Fruit fly (Drosophila melanogaster) whole organism, prepupa: ENCODE measurements around the gene CG15880.
A peak's percentile ranks its signal among the peaks of the same experiment; 100 is the strongest.

ENCODE experiments used
- CG10631 ChIP-seq: fragments of 200-800 bp; sonication (Bioruptor generic); optimal IDR thresholded peaks from 2 replicates; lab custom pipeline; 2016; ENCODE audit warnings: missing biosample characterization, missing genetic modification characterization
- CG10669 ChIP-seq: fragments of 200-800 bp; sonication (Bioruptor generic); optimal IDR thresholded peaks from 3 replicates; lab custom pipeline; 2018; ENCODE audit warnings: missing biosample characterization, mild to moderate bottlenecking, missing genetic modification characterization, moderate library complexity
- CG11294 ChIP-seq: fragments of 200-800 bp; sonication (Bioruptor generic); IDR thresholded peaks from 2 replicates; pipeline ENCODE4 v1.3.6; 2022; ENCODE audit warnings: missing biosample characterization, missing genetic modification characterization
- CG11902 ChIP-seq: fragments of 200-800 bp; sonication (Bioruptor generic); optimal IDR thresholded peaks from 3 replicates; lab custom pipeline; 2016; ENCODE audit warnings: missing biosample characterization, missing genetic modification characterization
- CG1621 ChIP-seq: fragments of 200-800 bp; sonication (Bioruptor generic); optimal IDR thresholded peaks from 3 replicates; lab custom pipeline; 2018; ENCODE audit warnings: missing biosample characterization, mild to moderate bottlenecking, missing genetic modification characterization
- CG31627 ChIP-seq: fragments of 200-800 bp; sonication (Bioruptor generic); optimal IDR thresholded peaks from 3 replicates; lab custom pipeline; 2016; ENCODE audit warnings: missing biosample characterization, missing genetic modification characterization
- CG32006 ChIP-seq: fragments of 200-800 bp; sonication (Bioruptor generic); optimal IDR thresholded peaks from 3 replicates; lab custom pipeline; 2017; ENCODE audit warnings: missing biosample characterization, mild to moderate bottlenecking, missing genetic modification characterization
- CG34406 ChIP-seq: fragments of 200-800 bp; sonication (Bioruptor generic); optimal IDR thresholded peaks from 3 replicates; lab custom pipeline; 2016; ENCODE audit warnings: missing biosample characterization, missing genetic modification characterization
- CG3919 ChIP-seq: fragments of 200-800 bp; sonication (Bioruptor generic); optimal IDR thresholded peaks from 3 replicates; lab custom pipeline; 2016; ENCODE audit warnings: missing biosample characterization, missing genetic modification characterization
- CG6163 ChIP-seq: fragments of 200-800 bp; sonication (Bioruptor generic); IDR thresholded peaks from 3 replicates; pipeline ENCODE4 v1.3.6; 2022; ENCODE audit warnings: missing biosample characterization, missing genetic modification characterization
- CG6276 ChIP-seq: fragments of 200-800 bp; sonication (Bioruptor generic); optimal IDR thresholded peaks from 2 replicates; lab custom pipeline; 2017; ENCODE audit warnings: missing biosample characterization, mild to moderate bottlenecking, missing genetic modification characterization
- CG6792 ChIP-seq: fragments of 200-800 bp; sonication (Bioruptor generic); optimal IDR thresholded peaks from 3 replicates; lab custom pipeline; 2016; ENCODE audit warnings: missing biosample characterization, missing genetic modification characterization
- CG6808 ChIP-seq: fragments of 200-800 bp; sonication (Bioruptor generic); optimal IDR thresholded peaks from 3 replicates; lab custom pipeline; 2017; ENCODE audit warnings: missing biosample characterization, missing genetic modification characterization, mild to moderate bottlenecking, moderate library complexity, missing genetic modification reagents
- CG6854 ChIP-seq: fragments of 200-800 bp; sonication (Bioruptor generic); optimal IDR thresholded peaks from 2 replicates; lab custom pipeline; 2017; ENCODE audit warnings: missing biosample characterization, mild to moderate bottlenecking, missing genetic modification characterization
- CG8119 ChIP-seq: fragments of 200-800 bp; sonication (Bioruptor generic); IDR thresholded peaks from 3 replicates; pipeline ENCODE4 v1.3.6; 2022; ENCODE audit warnings: missing biosample characterization, missing genetic modification characterization
- CG8319 ChIP-seq: fragments of 200-800 bp; sonication (Bioruptor generic); optimal IDR thresholded peaks from 3 replicates; lab custom pipeline; 2016; ENCODE audit warnings: missing biosample characterization, missing genetic modification characterization
- CG9139 ChIP-seq: fragments of 200-800 bp; sonication (Bioruptor generic); optimal IDR thresholded peaks from 3 replicates; lab custom pipeline; 2017; ENCODE audit warnings: missing biosample characterization, mild to moderate bottlenecking, missing genetic modification characterization
- Eip75B ChIP-seq: fragments of 200-800 bp; sonication (Bioruptor generic); optimal IDR thresholded peaks from 3 replicates; lab custom pipeline; 2016; ENCODE audit warnings: missing biosample characterization, missing genetic modification characterization
- Eip93F ChIP-seq: fragments of 200-800 bp; sonication (Bioruptor generic); optimal IDR thresholded peaks from 2 replicates; lab custom pipeline; 2016; ENCODE audit warnings: missing biosample characterization, mild to moderate bottlenecking, missing genetic modification characterization
- Ets21C ChIP-seq: fragments of 200-800 bp; sonication (Bioruptor generic); optimal IDR thresholded peaks from 3 replicates; lab custom pipeline; 2016; ENCODE audit warnings: missing biosample characterization, missing genetic modification characterization
- Ets96B ChIP-seq: fragments of 200-800 bp; optimal IDR thresholded peaks from 2 replicates; lab custom pipeline; 2019; ENCODE audit warnings: missing biosample characterization, mild to moderate bottlenecking, missing genetic modification characterization, moderate library complexity
- Gug ChIP-seq: fragments of 200-800 bp; sonication (Bioruptor generic); IDR thresholded peaks from 2 replicates; pipeline ENCODE4 v1.3.6; 2022; ENCODE audit warnings: missing biosample characterization, missing genetic modification characterization
- Hr38 ChIP-seq: sonication (Bioruptor generic); optimal IDR thresholded peaks from 2 replicates; lab custom pipeline; 2016; ENCODE audit warnings: missing biosample characterization, missing genetic modification characterization
- Hr39 ChIP-seq: fragments of 200-800 bp; sonication (Bioruptor generic); optimal IDR thresholded peaks from 2 replicates; lab custom pipeline; 2016; ENCODE audit warnings: missing biosample characterization, missing genetic modification characterization
- Hr4 ChIP-seq: fragments of 200-800 bp; sonication (Bioruptor generic); optimal IDR thresholded peaks from 3 replicates; lab custom pipeline; 2016; ENCODE audit warnings: missing biosample characterization, missing genetic modification characterization
- Met ChIP-seq: fragments of 200-800 bp; sonication (Bioruptor generic); optimal IDR thresholded peaks from 3 replicates; lab custom pipeline; 2016; ENCODE audit warnings: missing biosample characterization, missing genetic modification characterization
- OdsH ChIP-seq: fragments of 200-800 bp; sonication (Bioruptor generic); optimal IDR thresholded peaks from 3 replicates; lab custom pipeline; 2016; ENCODE audit warnings: missing biosample characterization, missing genetic modification characterization
- Smox ChIP-seq: fragments of 200-800 bp; sonication (Bioruptor generic); optimal IDR thresholded peaks from 3 replicates; lab custom pipeline; 2016; ENCODE audit warnings: missing biosample characterization, missing genetic modification characterization
- Sox102F ChIP-seq: fragments of 200-800 bp; sonication (Bioruptor generic); optimal IDR thresholded peaks from 2 replicates; lab custom pipeline; 2016; ENCODE audit warnings: missing biosample characterization, mild to moderate bottlenecking, missing genetic modification characterization
- Sox14 ChIP-seq: fragments of 200-800 bp; sonication (Bioruptor generic); optimal IDR thresholded peaks from 3 replicates; lab custom pipeline; 2016; ENCODE audit warnings: missing biosample characterization, missing genetic modification characterization
- Sox15 ChIP-seq: fragments of 200-800 bp; sonication (Bioruptor generic); optimal IDR thresholded peaks from 3 replicates; lab custom pipeline; 2016; ENCODE audit warnings: missing biosample characterization, missing genetic modification characterization
- cyc ChIP-seq: fragments of 200-800 bp; sonication (Bioruptor generic); optimal IDR thresholded peaks from 3 replicates; lab custom pipeline; 2016; ENCODE audit warnings: missing biosample characterization, missing genetic modification characterization
- dac ChIP-seq: fragments of 200-800 bp; sonication (Bioruptor generic); optimal IDR thresholded peaks from 2 replicates; lab custom pipeline; 2017; ENCODE audit warnings: missing biosample characterization, mild to moderate bottlenecking, missing genetic modification characterization
- esn ChIP-seq: fragments of 200-800 bp; sonication (Bioruptor generic); optimal IDR thresholded peaks from 2 replicates; lab custom pipeline; 2016; ENCODE audit warnings: missing biosample characterization, mild to moderate bottlenecking, missing genetic modification characterization, moderate library complexity
- fd59A ChIP-seq: fragments of 200-800 bp; sonication (Bioruptor generic); optimal IDR thresholded peaks from 2 replicates; lab custom pipeline; 2017; ENCODE audit warnings: missing biosample characterization, mild to moderate bottlenecking, missing genetic modification characterization, missing genetic modification reagents
- fd85E ChIP-seq: fragments of 200-800 bp; sonication (Bioruptor generic); optimal IDR thresholded peaks from 3 replicates; lab custom pipeline; 2016; ENCODE audit warnings: missing biosample characterization, missing genetic modification characterization
- fkh ChIP-seq: fragments of 200-800 bp; sonication (Bioruptor generic); optimal IDR thresholded peaks from 3 replicates; lab custom pipeline; 2017; ENCODE audit warnings: missing biosample characterization, mild to moderate bottlenecking, missing genetic modification characterization, moderate library complexity
- lz ChIP-seq: fragments of 200-800 bp; sonication (Bioruptor generic); optimal IDR thresholded peaks from 3 replicates; lab custom pipeline; 2016; ENCODE audit warnings: missing biosample characterization, missing genetic modification characterization
- net ChIP-seq: fragments of 200-800 bp; sonication (Bioruptor generic); optimal IDR thresholded peaks from 3 replicates; lab custom pipeline; 2016; ENCODE audit warnings: missing biosample characterization, missing genetic modification characterization
- pdm3 ChIP-seq: fragments of 200-800 bp; sonication (Bioruptor generic); optimal IDR thresholded peaks from 3 replicates; lab custom pipeline; 2016; ENCODE audit warnings: missing biosample characterization, missing genetic modification characterization
- salr ChIP-seq, 2 experiments: fragments of 200-800 bp; sonication (Bioruptor generic); optimal IDR thresholded peaks; 3 replicates each; lab custom pipeline; 2016 to 2018; ENCODE audit warnings: missing biosample characterization in 2 of 2, missing genetic modification characterization in 2 of 2, mild to moderate bottlenecking in 1 of 2
- spab ChIP-seq: fragments of 200-800 bp; sonication (Bioruptor generic); optimal IDR thresholded peaks from 2 replicates; lab custom pipeline; 2017; ENCODE audit warnings: missing biosample characterization, mild to moderate bottlenecking, missing genetic modification characterization, missing genetic modification reagents
- ss ChIP-seq, 2 experiments: fragments of 200-800 bp; sonication (Bioruptor generic); optimal IDR thresholded peaks; 2 replicates in 1 of 2; 3 replicates in 1 of 2; lab custom pipeline; 2017 to 2018; ENCODE audit warnings: mild to moderate bottlenecking in 2 of 2, missing biosample characterization in 2 of 2, missing genetic modification characterization in 2 of 2, moderate library complexity in 1 of 2
- svp ChIP-seq: fragments of 200-800 bp; sonication (Bioruptor generic); peaks from one replicate; lab custom pipeline; 2016; ENCODE audit warnings: missing biosample characterization, missing genetic modification characterization
- topi ChIP-seq: fragments of 200-800 bp; sonication (Bioruptor generic); optimal IDR thresholded peaks from 3 replicates; lab custom pipeline; 2016; ENCODE audit warnings: missing biosample characterization, missing genetic modification characterization
- vri ChIP-seq: fragments of 200-800 bp; sonication (Bioruptor generic); optimal IDR thresholded peaks from 3 replicates; lab custom pipeline; 2016; ENCODE audit warnings: missing biosample characterization, mild to moderate bottlenecking, missing genetic modification characterization

Gene CG15880

dm6 chr2L:847988-848622, 30.4 kb upstream of the CG15880 start (continued):
- TF ChIP-seq CG6276 (GFP tag; lab: Kevin White, UChicago) (peak; percentile 6), CG9139 (GFP tag; lab: Kevin White, UChicago) (peak; percentile 16), lz (GFP tag; lab: Kevin White, UChicago) (peak; percentile 88), Eip75B (peak; percentile 86), OdsH (peak; percentile 69), Ets21C (GFP tag; lab: Kevin White, UChicago) (peak; percentile 78), CG8119 (no peak), Hr4 (GFP tag; lab: Kevin White, UChicago) (peak; percentile 49), CG31627 (peak; percentile 87), Hr38 (GFP tag; lab: Kevin White, UChicago) (no peak), net (GFP tag; lab: Kevin White, UChicago) (peak; percentile 64), CG6163 (GFP tag; lab: Robert Waterston, UW) (peak; percentile 87), Sox102F (GFP tag; lab: Kevin White, UChicago) (peak; percentile 91), Sox15 (GFP tag; lab: Kevin White, UChicago) (peak; percentile 53), Met (GFP tag; lab: Kevin White, UChicago) (peak; percentile 90), CG6854 (peak; percentile 57), svp (GFP tag; lab: Kevin White, UChicago) (peak; percentile 90), cyc (peak; percentile 88), fkh (GFP tag; lab: Kevin White, UChicago) (no peak), CG8319 (GFP tag; lab: Kevin White, UChicago) (peak; percentile 44), Gug (peak; percentile 36; the same call in 1 of the 2 replicates), Smox (peak; percentile 82)

dm6 chr2L:847189-847987, 29.6 kb upstream of the CG15880 start:
- TF ChIP-seq pdm3 (peak; percentile 60), fkh (GFP tag; lab: Kevin White, UChicago) (no peak), CG34406 (peak; percentile 53), Eip75B (peak; percentile 41), Sox102F (GFP tag; lab: Kevin White, UChicago) (peak; percentile 14), dac (GFP tag; lab: Kevin White, UChicago) (no peak), vri (GFP tag; lab: Kevin White, UChicago) (no peak), Met (GFP tag; lab: Kevin White, UChicago) (peak; percentile 36), Eip93F (GFP tag; lab: Kevin White, UChicago) (peak; percentile 4), CG10669 (GFP tag; lab: Kevin White, UChicago) (peak; percentile 10), topi (GFP tag; lab: Kevin White, UChicago) (peak; percentile 53), CG11902 (GFP tag; lab: Kevin White, UChicago) (no peak), spab (GFP tag; lab: Kevin White, UChicago) (peak; percentile 24), Sox14 (GFP tag; lab: Kevin White, UChicago) (peak; percentile 27), CG8119 (peak; percentile 66), CG6854 (peak; percentile 73), ss (GFP tag; optimal IDR thresholded peaks at IDR 0.05; lab: Kevin White, UChicago) (no peak), CG6808 (peak; percentile 52), Sox15 (GFP tag; lab: Kevin White, UChicago) (peak; percentile 37), Gug (no peak), CG11294 (GFP tag; lab: Robert Waterston, UW) (no peak), Hr39 (GFP tag; lab: Kevin White, UChicago) (peak; percentile 59), CG1621 (tag; lab: Kevin White, UChicago) (no peak), fd85E (GFP tag; lab: Kevin White, UChicago) (no peak), fd59A (GFP tag; lab: Kevin White, UChicago) (peak; percentile 15), cyc (peak; percentile 29), Ets96B (tag; lab: Kevin White, UChicago) (peak; percentile 47), net (GFP tag; lab: Kevin White, UChicago) (peak; percentile 59), CG10631 (peak; percentile 50), CG32006 (peak; percentile 87), esn (GFP tag; lab: Kevin White, UChicago) (peak; percentile 63), Hr4 (GFP tag; lab: Kevin White, UChicago) (peak; percentile 29), salr (GFP tag; optimal IDR thresholded peaks at IDR 0.05; lab: Kevin White, UChicago) (peak in 1 of 2 experiments; percentile 81), CG9139 (GFP tag; lab: Kevin White, UChicago) (no peak), CG6792 (GFP tag; lab: Kevin White, UChicago) (peak; percentile 4), CG3919 (peak; percentile 55)
